Worm (Caenorhabditis elegans): ENCODE measurements around the gene swip-10.

DNA sequence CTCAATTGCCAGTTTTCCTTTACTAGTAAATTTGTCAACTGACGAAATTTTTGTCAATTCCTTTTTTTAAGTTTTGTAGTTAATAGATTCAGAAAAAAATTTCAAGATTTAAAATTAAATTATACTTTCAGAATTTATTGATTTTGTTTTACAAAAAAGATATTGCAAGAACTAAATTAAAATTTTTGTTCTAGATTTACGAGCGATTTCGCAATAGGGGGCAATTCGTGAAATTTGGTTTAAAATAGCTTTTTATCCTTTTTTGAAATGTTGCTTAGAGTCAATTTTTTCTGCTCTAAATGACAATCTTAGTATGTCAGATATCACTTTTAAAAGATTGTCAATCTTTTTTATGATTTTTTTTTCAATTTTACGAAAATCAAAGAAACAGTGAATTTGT lies 32.6 kb downstream of the swip-10 start:
- TF ChIP-seq nhr-11 (tag; optimal IDR thresholded peaks at IDR 0.05) (no peak), nhr-237 (tag; optimal IDR thresholded peaks at IDR 0.05) (no peak)
